Worm (Caenorhabditis elegans) whole organism, L3 larva: Measurements from ENCODE around the gene ptp-3.

Experiments
- ceh-16 ChIP-seq: sonication (generic microtip); optimal IDR thresholded peaks from 2 replicates; lab custom pipeline; 2017; ENCODE audit warnings: missing biosample characterization, missing genetic modification characterization
- daf-12 ChIP-seq: fragments of 150-350 bp; optimal IDR thresholded peaks from 2 replicates; lab custom pipeline; 2014; ENCODE audit warnings: missing biosample characterization, missing genetic modification reagents, missing genetic modification characterization
- elt-3 ChIP-seq, 3 experiments: fragments of 150-350 bp in 1 of 3; sonication (generic microtip) in 2 of 3; optimal IDR thresholded peaks; 2 replicates in 2 of 3; 4 replicates in 1 of 3; lab custom pipeline; 2014 to 2017; ENCODE audit warnings: missing biosample characterization in 3 of 3, missing genetic modification characterization in 3 of 3
- fkh-10 ChIP-seq: sonication (generic microtip); optimal IDR thresholded peaks from 2 replicates; lab custom pipeline; 2017; ENCODE audit warnings: missing biosample characterization, missing genetic modification reagents, missing genetic modification characterization
- lin-15B ChIP-seq: fragments of 150-350 bp; optimal IDR thresholded peaks from 2 replicates; lab custom pipeline; 2014; ENCODE audit warnings: missing biosample characterization, missing genetic modification characterization
- nhr-12 ChIP-seq: fragments of 150-350 bp; optimal IDR thresholded peaks from 2 replicates; lab custom pipeline; 2014; ENCODE audit warnings: missing biosample characterization, missing genetic modification characterization
- nhr-237 ChIP-seq: fragments of 150-350 bp; optimal IDR thresholded peaks from 2 replicates; lab custom pipeline; 2014; ENCODE audit warnings: missing biosample characterization, missing genetic modification characterization
- pha-4 ChIP-seq: fragments of 150-350 bp; optimal IDR thresholded peaks from 2 replicates; lab custom pipeline; 2014; ENCODE audit warnings: missing biosample characterization, missing genetic modification reagents, missing genetic modification characterization
- snpc-4 ChIP-seq: fragments of 150-350 bp; optimal IDR thresholded peaks from 2 replicates; lab custom pipeline; 2014; ENCODE audit warnings: missing biosample characterization, missing genetic modification characterization

- TF ChIP-seq fkh-10 (GFP tag; lab: Kevin White, UChicago) (no peak), lin-15B (tag; lab: Kevin White, UChicago) (no peak), nhr-237 (tag; lab: Kevin White, UChicago) (no peak), ceh-16 (tag; lab: Kevin White, UChicago) (no peak), daf-12 (tag; lab: Kevin White, UChicago) (no peak), nhr-12 (tag; lab: Kevin White, UChicago) (no peak), pha-4 (tag; lab: Kevin White, UChicago) (no peak), elt-3 (tag; optimal IDR thresholded peaks at IDR 0.05; lab: Kevin White, UChicago) (no peak), snpc-4 (tag; lab: Kevin White, UChicago) (no peak)
Observed at ce11 chrII:10934786-10935185, 40.6 kb upstream of the ptp-3 start, which contains the start of gene R03D7.2.
